Worm (Caenorhabditis elegans): ENCODE measurements around the gene ptp-2.
A peak's percentile ranks its signal among the peaks of the same experiment; 100 is the strongest.

ptp-2 gene

ce11 chrII:5961317-5961716 is 42.9 kb downstream of the ptp-2 start, which contains the start of gene B0034.7:
Gene B0034.7, plus strand, starts transcription at chrII:5961617.
- TF ChIP-seq mep-1 (tag; optimal IDR thresholded peaks at IDR 0.05), result no peak
- TF ChIP-seq mab-9 (GFP tag; IDR thresholded peaks at IDR 0.05), result no peak
- no peak for TF ChIP-seq dpl-1 (GFP tag; optimal IDR thresholded peaks at IDR 0.05)
- TF ChIP-seq pqm-1 (tag; optimal IDR thresholded peaks at IDR 0.05), result no peak
- no peak for TF ChIP-seq zip-4 (GFP tag; optimal IDR thresholded peaks at IDR 0.05)
- TF ChIP-seq aly-2 (tag; optimal IDR thresholded peaks at IDR 0.05), result no peak
- no peak for TF ChIP-seq unc-98 (GFP tag; IDR thresholded peaks at IDR 0.05)

- TF ChIP-seq lin-14 (GFP tag; optimal IDR thresholded peaks at IDR 0.05) (peak; percentile 53), ztf-11 (tag; optimal IDR thresholded peaks at IDR 0.05) (no peak), sup-37 (GFP tag; optimal IDR thresholded peaks at IDR 0.05) (no peak), ceh-63 (GFP tag; optimal IDR thresholded peaks at IDR 0.05) (no peak), C16A3.4 (tag; optimal IDR thresholded peaks at IDR 0.05) (no peak), efl-1 (optimal IDR thresholded peaks at IDR 0.05) (no peak), efl-1 (GFP tag; optimal IDR thresholded peaks at IDR 0.05 in 1 of 2) (no peak), nhr-28 (tag; optimal IDR thresholded peaks at IDR 0.05) (no peak), lsy-2 (tag; optimal IDR thresholded peaks at IDR 0.05) (peak in 1 of 2 experiments; percentile 15), Y116A8C.19 (tag; optimal IDR thresholded peaks at IDR 0.05; ENCODE audit: borderline replicate concordance) (no peak), ceh-82 (tag; optimal IDR thresholded peaks at IDR 0.05) (peak in 1 of 3 experiments; percentile 16), nhr-84 (tag; optimal IDR thresholded peaks at IDR 0.05) (no peak), nhr-71 (tag; optimal IDR thresholded peaks at IDR 0.05) (peak; percentile 8), fkh-10 (GFP tag; optimal IDR thresholded peaks at IDR 0.05) (peak; percentile 69), skn-1 (tag; optimal IDR thresholded peaks at IDR 0.05) (no peak), isw-1 (GFP tag; IDR thresholded peaks at IDR 0.05) (no peak), unc-86 (tag; optimal IDR thresholded peaks at IDR 0.05) (no peak)
These were observed 43.9 kb downstream of the ptp-2 start for ce11 chrII:5962343-5962742.

ce11 chrII:5964962-5965361 is 46.5 kb downstream of the ptp-2 start:
- no peak for TF ChIP-seq lin-35 (GFP tag; optimal IDR thresholded peaks at IDR 0.05)
- no peak for TF ChIP-seq C34B4.2 (tag; optimal IDR thresholded peaks at IDR 0.05)
- TF ChIP-seq ama-1 (optimal IDR thresholded peaks at IDR 0.05), result no peak
- TF ChIP-seq mdl-1 (tag; optimal IDR thresholded peaks at IDR 0.05), result no peak
- no peak for TF ChIP-seq C16A3.4 (tag; optimal IDR thresholded peaks at IDR 0.05)
- TF ChIP-seq mab-9 (GFP tag; IDR thresholded peaks at IDR 0.05), result no peak
- no peak for TF ChIP-seq nhr-47 (tag; optimal IDR thresholded peaks at IDR 0.05)
- peak; percentile 63 for TF ChIP-seq fkh-8 (tag; optimal IDR thresholded peaks at IDR 0.05)
- TF ChIP-seq jun-1 (tag; optimal IDR thresholded peaks at IDR 0.05), result no peak
- peak; percentile 49 for TF ChIP-seq dsc-1 (tag; optimal IDR thresholded peaks at IDR 0.05)
- TF ChIP-seq nhr-71 (tag; optimal IDR thresholded peaks at IDR 0.05), result peak; percentile 0
- no peak for TF ChIP-seq snu-23 (GFP tag; optimal IDR thresholded peaks at IDR 0.05)
- TF ChIP-seq sptf-1 (tag; optimal IDR thresholded peaks at IDR 0.05), result no peak
- TF ChIP-seq sup-37 (GFP tag; optimal IDR thresholded peaks at IDR 0.05), result no peak
- no peak for TF ChIP-seq nhr-20 (tag; optimal IDR thresholded peaks at IDR 0.05)
- TF ChIP-seq unc-62 (GFP tag; optimal IDR thresholded peaks at IDR 0.05), result no peak
- peak; percentile 13 for TF ChIP-seq ztf-4 (tag; optimal IDR thresholded peaks at IDR 0.05)
- TF ChIP-seq lin-39 (tag; optimal IDR thresholded peaks at IDR 0.05), result no peak

ce11 chrII:5966637-5967036 is 48.2 kb downstream of the ptp-2 start:
- no peak for TF ChIP-seq ceh-88 (GFP tag; IDR thresholded peaks at IDR 0.05)
- TF ChIP-seq lin-13 (GFP tag; optimal IDR thresholded peaks at IDR 0.05), result no peak
- TF ChIP-seq aly-2 (tag; optimal IDR thresholded peaks at IDR 0.05), result no peak
- no peak for TF ChIP-seq pag-3 (tag; optimal IDR thresholded peaks at IDR 0.05; ENCODE audit: borderline replicate concordance, insufficient read depth)
- no peak for TF ChIP-seq ztf-11 (tag; optimal IDR thresholded peaks at IDR 0.05)
- no peak for TF ChIP-seq ceh-63 (GFP tag; optimal IDR thresholded peaks at IDR 0.05)
- no peak for TF ChIP-seq fos-1 (tag; optimal IDR thresholded peaks at IDR 0.05)
- no peak for TF ChIP-seq C34B4.2 (tag; optimal IDR thresholded peaks at IDR 0.05)
- no peak for TF ChIP-seq unc-98 (GFP tag; IDR thresholded peaks at IDR 0.05)
- no peak for TF ChIP-seq alr-1 (tag; optimal IDR thresholded peaks at IDR 0.05; ENCODE audit: borderline replicate concordance)
- no peak for TF ChIP-seq elt-3 (tag; optimal IDR thresholded peaks at IDR 0.05)
- no peak for TF ChIP-seq xbp-1 (tag; optimal IDR thresholded peaks at IDR 0.05)
- TF ChIP-seq ets-5 (GFP tag; IDR thresholded peaks at IDR 0.05), result no peak
- no peak for TF ChIP-seq lin-15B (tag; optimal IDR thresholded peaks at IDR 0.05)
- no peak for TF ChIP-seq mdl-1 (tag; optimal IDR thresholded peaks at IDR 0.05)
- no peak for TF ChIP-seq nhr-19 (GFP tag; conservative IDR thresholded peaks at IDR 0.05)
- peak; percentile 73 for TF ChIP-seq lin-14 (GFP tag; optimal IDR thresholded peaks at IDR 0.05)
- TF ChIP-seq sptf-1 (tag; optimal IDR thresholded peaks at IDR 0.05), result no peak
- TF ChIP-seq rnt-1 (tag; optimal IDR thresholded peaks at IDR 0.05), result no peak
- no peak for TF ChIP-seq ama-1 (optimal IDR thresholded peaks at IDR 0.05)

Data from whole organism, L1 larva.